Fruit fly (Drosophila melanogaster) whole organism: ENCODE results near the gene CG10348.

Source experiments
- CG8478 ChIP-seq: fragments of >200 bp; optimal IDR thresholded peaks from 2 replicates; lab custom pipeline; 2018; ENCODE audit warnings: inconsistent platforms
- Dll ChIP-seq: fragments of >200 bp; optimal IDR thresholded peaks from 2 replicates; lab custom pipeline; 2017
- EcR ChIP-seq, 2 experiments: fragments of >200 bp; optimal IDR thresholded peaks; 2 replicates each; lab custom pipeline; 2017; ENCODE audit warnings: missing biosample characterization in 2 of 2, missing genetic modification characterization in 2 of 2, missing genetic modification reagents in 2 of 2
- pan ChIP-seq: fragments of >200 bp; optimal IDR thresholded peaks from 2 replicates; lab custom pipeline; 2017
- psq ChIP-seq: fragments of >200 bp; optimal IDR thresholded peaks from 2 replicates; lab custom pipeline; 2017
- usp ChIP-seq: fragments of >200 bp; optimal IDR thresholded peaks from 2 replicates; lab custom pipeline; 2017; ENCODE audit warnings: missing biosample characterization, missing genetic modification characterization, mixed read lengths

Gene CG10348

dm6 chr2L:18688646-18689296 is 43.6 kb downstream of the CG10348 start, which contains the start of gene msl-1:
msl-1 (minus strand) TSS chr2L:18688800.
- TF ChIP-seq CG8478 (lab: Kevin White, UChicago) (no peak), psq (lab: Kevin White, UChicago) (no peak), pan (lab: Kevin White, UChicago) (no peak), EcR (GFP tag; optimal IDR thresholded peaks at IDR 0.05; lab: Kevin White, UChicago) (no peak), usp (no peak), Dll (lab: Kevin White, UChicago) (no peak)

- TF ChIP-seq pan (lab: Kevin White, UChicago) (no peak), EcR (GFP tag; optimal IDR thresholded peaks at IDR 0.05; lab: Kevin White, UChicago) (no peak), CG8478 (lab: Kevin White, UChicago) (no peak)
These were observed 44.5 kb downstream of the CG10348 start for dm6 chr2L:18687827-18688226.

- TF ChIP-seq EcR (GFP tag; optimal IDR thresholded peaks at IDR 0.05; lab: Kevin White, UChicago): no peak
- no peak for TF ChIP-seq CG8478 (lab: Kevin White, UChicago)
- no peak for TF ChIP-seq psq (lab: Kevin White, UChicago)
- TF ChIP-seq pan (lab: Kevin White, UChicago): no peak
- TF ChIP-seq usp: no peak
- no peak for TF ChIP-seq Dll (lab: Kevin White, UChicago)
These were observed 50.4 kb downstream of the CG10348 start, which contains the start of gene tos for dm6 chr2L:18681903-18682302. tos (minus strand) TSS chr2L:18682075.

dm6 chr2L:18677910-18678639 is 54.2 kb downstream of the CG10348 start:
- TF ChIP-seq usp: no peak
- no peak for TF ChIP-seq pan (lab: Kevin White, UChicago)
- TF ChIP-seq EcR (GFP tag; optimal IDR thresholded peaks at IDR 0.05; lab: Kevin White, UChicago): no peak
- TF ChIP-seq CG8478 (lab: Kevin White, UChicago): no peak
- no peak for TF ChIP-seq Dll (lab: Kevin White, UChicago)
- no peak for TF ChIP-seq psq (lab: Kevin White, UChicago)

dm6 chr2L:18676948-18677820 is 55.1 kb downstream of the CG10348 start, which contains the start of the genes Mst36Fa and CG31751:
Mst36Fa (minus strand) TSS chr2L:18676998.
CG31751 (plus strand) TSS chr2L:18677221.
- TF ChIP-seq CG8478 (lab: Kevin White, UChicago) (no peak), Dll (lab: Kevin White, UChicago) (no peak), pan (lab: Kevin White, UChicago) (no peak), psq (lab: Kevin White, UChicago) (no peak), EcR (GFP tag; optimal IDR thresholded peaks at IDR 0.05; lab: Kevin White, UChicago) (no peak), usp (no peak)

dm6 chr2L:18674994-18675393 is 57.3 kb downstream of the CG10348 start, which contains the start of gene Mst36Fb:
Mst36Fb (minus strand) TSS chr2L:18675094.
- no peak for TF ChIP-seq Dll (lab: Kevin White, UChicago)
- no peak for TF ChIP-seq pan (lab: Kevin White, UChicago)
- TF ChIP-seq usp: no peak
- TF ChIP-seq psq (lab: Kevin White, UChicago): no peak
- TF ChIP-seq EcR (GFP tag; optimal IDR thresholded peaks at IDR 0.05; lab: Kevin White, UChicago): no peak

- no peak for TF ChIP-seq CG8478 (lab: Kevin White, UChicago)
- no peak for TF ChIP-seq Dll (lab: Kevin White, UChicago)
- no peak for TF ChIP-seq psq (lab: Kevin White, UChicago)
These were observed 59.1 kb downstream of the CG10348 start, which contains the start of gene CG43339 for dm6 chr2L:18673185-18673584. CG43339 (minus strand) TSS chr2L:18673285.

- TF ChIP-seq pan (lab: Kevin White, UChicago): no peak
- no peak for TF ChIP-seq usp
- no peak for TF ChIP-seq psq (lab: Kevin White, UChicago)
- no peak for TF ChIP-seq Dll (lab: Kevin White, UChicago)
- TF ChIP-seq EcR (GFP tag; optimal IDR thresholded peaks at IDR 0.05; lab: Kevin White, UChicago): no peak
- no peak for TF ChIP-seq CG8478 (lab: Kevin White, UChicago)
These were observed 61.2 kb downstream of the CG10348 start, which contains the start of gene CG43338 for dm6 chr2L:18671146-18671545. CG43338 (minus strand) TSS chr2L:18671246.

dm6 chr2L:18665952-18666606 is 66.2 kb downstream of the CG10348 start:
- no peak for TF ChIP-seq usp
- no peak for TF ChIP-seq EcR (GFP tag; optimal IDR thresholded peaks at IDR 0.05; lab: Kevin White, UChicago)
- no peak for TF ChIP-seq psq (lab: Kevin White, UChicago)
- peak; percentile 26 for TF ChIP-seq pan (lab: Kevin White, UChicago)
- no peak for TF ChIP-seq Dll (lab: Kevin White, UChicago)
- no peak for TF ChIP-seq CG8478 (lab: Kevin White, UChicago)

dm6 chr2L:18664707-18665550 is 67.4 kb downstream of the CG10348 start:
- TF ChIP-seq EcR (GFP tag; optimal IDR thresholded peaks at IDR 0.05; lab: Kevin White, UChicago) (peak in 1 of 2 experiments; percentile 82), usp (no peak)
